Fruit fly (Drosophila melanogaster): ENCODE results near the gene Agpat2.
A peak's percentile ranks its signal among the peaks of the same experiment; 100 is the strongest.

The Agpat2 gene

dm6 chr2L:8419382-8419940 lies 44.3 kb downstream of the Agpat2 start:
- TF ChIP-seq h (optimal IDR thresholded peaks at IDR 0.05) (no peak), Sin3A (optimal IDR thresholded peaks at IDR 0.05) (no peak), insv (optimal IDR thresholded peaks at IDR 0.05) (no peak), Myc (optimal IDR thresholded peaks at IDR 0.05) (no peak), psq (optimal IDR thresholded peaks at IDR 0.05) (no peak), ttk (optimal IDR thresholded peaks at IDR 0.05) (no peak)

DNA sequence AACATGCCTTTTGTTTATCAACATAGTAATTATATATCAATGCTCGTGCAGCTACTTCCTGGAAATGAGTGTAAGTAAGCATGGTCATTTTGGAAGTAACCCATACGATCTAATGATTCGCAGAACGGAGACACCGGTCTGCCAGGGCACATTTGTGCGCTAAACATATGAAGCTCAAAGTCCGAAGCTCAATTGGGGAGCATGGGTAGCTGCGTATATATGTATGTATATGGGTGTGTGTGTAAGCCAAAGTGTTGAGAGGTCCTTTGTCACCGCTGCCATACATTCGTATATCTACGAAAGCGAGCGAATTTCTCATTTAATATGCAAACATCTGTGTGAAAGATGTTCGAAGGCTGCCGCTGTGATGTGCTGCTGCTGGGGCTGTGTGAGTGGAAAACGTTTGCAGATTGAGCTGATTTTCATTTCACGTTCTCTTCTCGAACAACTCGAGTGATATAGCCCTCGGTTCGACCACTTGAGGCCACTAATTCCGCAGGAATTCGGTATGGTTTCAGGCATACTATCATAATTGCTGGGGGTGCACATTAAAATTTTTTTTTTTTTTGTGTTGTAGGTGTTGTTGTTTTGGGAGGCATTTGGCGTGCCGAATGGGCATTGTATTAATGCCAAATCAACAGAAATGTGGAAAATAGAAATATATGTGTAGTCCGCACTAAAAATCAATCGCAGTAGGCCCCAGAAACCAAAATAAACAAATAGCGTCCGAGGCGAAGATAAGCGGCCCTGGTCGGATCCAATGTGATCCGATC lies 45.5 kb downstream of the Agpat2 start:
- no peak for TF ChIP-seq psq (optimal IDR thresholded peaks at IDR 0.05)
- TF ChIP-seq Myc (optimal IDR thresholded peaks at IDR 0.05) = no peak
- no peak for TF ChIP-seq insv (optimal IDR thresholded peaks at IDR 0.05)
- no peak for TF ChIP-seq Sin3A (optimal IDR thresholded peaks at IDR 0.05)
- TF ChIP-seq ttk (optimal IDR thresholded peaks at IDR 0.05) = no peak
- TF ChIP-seq h (optimal IDR thresholded peaks at IDR 0.05) = no peak

dm6 chr2L:8417562-8417961 lies 46.2 kb downstream of the Agpat2 start:
- TF ChIP-seq ttk (optimal IDR thresholded peaks at IDR 0.05) (no peak), insv (optimal IDR thresholded peaks at IDR 0.05) (no peak), psq (optimal IDR thresholded peaks at IDR 0.05) (no peak), Myc (optimal IDR thresholded peaks at IDR 0.05) (no peak), Sin3A (optimal IDR thresholded peaks at IDR 0.05) (no peak), h (optimal IDR thresholded peaks at IDR 0.05) (no peak)

- TF ChIP-seq Sin3A (optimal IDR thresholded peaks at IDR 0.05) (no peak), psq (optimal IDR thresholded peaks at IDR 0.05) (no peak), h (optimal IDR thresholded peaks at IDR 0.05) (no peak), insv (optimal IDR thresholded peaks at IDR 0.05) (no peak), Myc (optimal IDR thresholded peaks at IDR 0.05) (no peak), ttk (optimal IDR thresholded peaks at IDR 0.05) (no peak)
Observed at dm6 chr2L:8416350-8417046, 47.3 kb downstream of the Agpat2 start.

DNA sequence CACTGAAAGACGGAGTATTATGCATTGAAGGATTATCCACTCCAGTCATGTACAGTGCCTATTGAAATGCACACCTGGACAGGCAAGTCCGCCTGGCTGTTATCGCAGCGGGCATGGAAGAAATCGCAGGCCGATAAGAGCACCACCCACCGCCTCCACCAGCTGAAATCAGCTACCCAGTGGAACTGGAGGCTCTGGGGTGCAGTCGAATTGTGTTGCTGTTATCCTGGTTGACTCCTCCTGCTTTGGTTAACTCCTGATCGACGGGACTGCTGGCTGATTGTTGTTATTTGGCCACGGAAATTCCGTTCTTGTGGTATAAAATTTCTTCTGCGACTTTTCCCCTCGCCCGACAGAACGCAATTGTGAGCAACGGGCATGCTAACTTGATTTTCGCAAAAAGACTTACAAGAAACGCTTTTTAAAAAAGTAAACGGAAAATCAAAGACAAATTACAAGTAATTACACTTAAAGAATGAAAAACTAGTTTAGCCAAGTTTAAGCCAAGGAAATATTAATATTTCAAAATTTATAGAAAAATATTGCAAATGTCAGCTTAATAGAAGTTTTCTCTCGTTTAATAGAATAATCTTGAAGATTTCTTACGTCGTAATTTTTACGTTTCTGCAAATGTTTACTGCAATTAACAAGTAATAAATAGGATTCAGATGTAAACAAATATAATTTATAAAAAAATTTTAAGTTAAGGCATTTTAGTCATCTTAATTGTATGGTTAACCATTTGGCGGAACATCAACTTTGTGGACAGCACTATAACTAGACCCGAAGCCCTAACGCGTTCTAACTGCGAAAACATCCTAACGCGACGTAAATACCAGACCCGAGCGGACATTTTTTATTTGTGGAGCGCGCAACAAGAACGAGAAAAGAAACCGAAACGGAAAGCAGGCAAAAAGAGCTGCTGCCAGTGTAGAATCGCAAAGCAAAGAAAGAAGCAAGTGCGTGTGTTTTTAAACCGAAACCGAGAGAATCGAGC lies 48.6 kb downstream of the Agpat2 start, which contains the start of the genes CG13398 and Akap200:
TSS of gene CG13398 (minus strand) at position 370 of the 997 bp plus-strand sequence.
TSS of gene Akap200 (plus strand) at position 804 of the 997 bp plus-strand sequence.
- TF ChIP-seq insv (optimal IDR thresholded peaks at IDR 0.05) = no peak
- no peak for TF ChIP-seq Sin3A (optimal IDR thresholded peaks at IDR 0.05)
- no peak for TF ChIP-seq psq (optimal IDR thresholded peaks at IDR 0.05)
- no peak for TF ChIP-seq Myc (optimal IDR thresholded peaks at IDR 0.05)
- TF ChIP-seq ttk (optimal IDR thresholded peaks at IDR 0.05) = no peak
- TF ChIP-seq h (optimal IDR thresholded peaks at IDR 0.05) = no peak

- TF ChIP-seq psq (optimal IDR thresholded peaks at IDR 0.05) (no peak), Myc (optimal IDR thresholded peaks at IDR 0.05) (no peak), Sin3A (optimal IDR thresholded peaks at IDR 0.05) (no peak), h (optimal IDR thresholded peaks at IDR 0.05) (no peak), insv (optimal IDR thresholded peaks at IDR 0.05) (no peak), ttk (optimal IDR thresholded peaks at IDR 0.05) (no peak)
Observed at dm6 chr2L:8411530-8411929, 52.3 kb downstream of the Agpat2 start, which contains the start of gene Naglu. Naglu (minus strand) TSS chr2L:8411868.

dm6 chr2L:8403286-8404270 lies 60.2 kb downstream of the Agpat2 start, which contains the start of gene emb:
emb (plus strand) TSS chr2L:8403573.
- TF ChIP-seq Sin3A (optimal IDR thresholded peaks at IDR 0.05) (no peak), psq (optimal IDR thresholded peaks at IDR 0.05) (peak; percentile 68)

dm6 chr2L:8402928-8403285 lies 60.9 kb downstream of the Agpat2 start, which contains the start of gene fy:
fy (minus strand) TSS chr2L:8403280.
- TF ChIP-seq insv (optimal IDR thresholded peaks at IDR 0.05) (no peak), ttk (optimal IDR thresholded peaks at IDR 0.05) (no peak)

- TF ChIP-seq h (optimal IDR thresholded peaks at IDR 0.05) (no peak), psq (optimal IDR thresholded peaks at IDR 0.05) (no peak), Sin3A (optimal IDR thresholded peaks at IDR 0.05) (no peak), Myc (optimal IDR thresholded peaks at IDR 0.05) (no peak), insv (optimal IDR thresholded peaks at IDR 0.05) (no peak), ttk (optimal IDR thresholded peaks at IDR 0.05) (no peak)
Observed at dm6 chr2L:8399863-8400598, 63.8 kb downstream of the Agpat2 start, which contains the start of gene CG31898. CG31898 (plus strand) TSS chr2L:8400421.

All from Kc167 (cell line).